Fruit fly (Drosophila melanogaster) whole organism, pupa: ENCODE data around the gene loaf.

ENCODE experiments used
- CG10348 ChIP-seq: fragments of 200-800 bp; sonication (Bioruptor generic); IDR thresholded peaks from 2 replicates; pipeline ENCODE4 v1.3.6; 2022; ENCODE audit warnings: missing biosample characterization, missing genetic modification characterization
- CG12605 ChIP-seq: fragments of 200-800 bp; sonication (Bioruptor generic); IDR thresholded peaks from 2 replicates; pipeline ENCODE4 v1.3.6; 2022; ENCODE audit warnings: missing biosample characterization, missing genetic modification characterization
- CG13204 ChIP-seq: fragments of 200-800 bp; sonication (Bioruptor generic); optimal IDR thresholded peaks from 2 replicates; lab custom pipeline; 2018; ENCODE audit warnings: missing biosample characterization, mild to moderate bottlenecking, missing genetic modification characterization, moderate library complexity
- CG14655 ChIP-seq: fragments of 200-800 bp; sonication (Bioruptor generic); optimal IDR thresholded peaks from 3 replicates; lab custom pipeline; 2017; ENCODE audit warnings: mild to moderate bottlenecking, missing biosample characterization, missing genetic modification reagents, missing genetic modification characterization
- CG15710 ChIP-seq: fragments of 200-800 bp; sonication (Bioruptor generic); optimal IDR thresholded peaks from 2 replicates; lab custom pipeline; 2018; ENCODE audit warnings: missing biosample characterization, mild to moderate bottlenecking, missing genetic modification characterization, moderate library complexity
- CG17806 ChIP-seq: fragments of 200-800 bp; sonication (Bioruptor generic); optimal IDR thresholded peaks from 2 replicates; lab custom pipeline; 2018; ENCODE audit warnings: missing biosample characterization, mild to moderate bottlenecking, missing genetic modification characterization, moderate library complexity
- CG32121 ChIP-seq: fragments of 200-800 bp; sonication (Bioruptor generic); IDR thresholded peaks from 2 replicates; pipeline ENCODE4 v1.3.6; 2022; ENCODE audit warnings: missing biosample characterization, missing genetic modification characterization
- CG34367 ChIP-seq: fragments of 200-800 bp; sonication (Bioruptor generic); optimal IDR thresholded peaks from 2 replicates; lab custom pipeline; 2018; ENCODE audit warnings: missing biosample characterization, mild to moderate bottlenecking, missing genetic modification characterization
- CG4496 ChIP-seq: fragments of 200-800 bp; sonication (Bioruptor generic); IDR thresholded peaks from 3 replicates; pipeline ENCODE4 v1.3.6; 2022; ENCODE audit warnings: missing biosample characterization, missing genetic modification characterization
- CG8159 ChIP-seq: fragments of 200-800 bp; sonication (Bioruptor generic); optimal IDR thresholded peaks from 3 replicates; lab custom pipeline; 2018; ENCODE audit warnings: missing biosample characterization, mild to moderate bottlenecking, missing genetic modification characterization, moderate library complexity
- CG8301 ChIP-seq: fragments of 200-800 bp; sonication (Bioruptor generic); optimal IDR thresholded peaks from 2 replicates; lab custom pipeline; 2018; ENCODE audit warnings: missing biosample characterization, mild to moderate bottlenecking, missing genetic modification characterization
- CG9948 ChIP-seq: fragments of 200-800 bp; sonication (Bioruptor generic); optimal IDR thresholded peaks from 2 replicates; lab custom pipeline; 2018; ENCODE audit warnings: missing biosample characterization, mild to moderate bottlenecking, missing genetic modification characterization, moderate library complexity
- D1 ChIP-seq: fragments of 200-800 bp; sonication (Bioruptor generic); optimal IDR thresholded peaks from 2 replicates; lab custom pipeline; 2018; ENCODE audit warnings: missing biosample characterization, mild to moderate bottlenecking, missing genetic modification characterization, moderate library complexity
- EcR ChIP-seq: fragments of 200-800 bp; sonication (Bioruptor generic); optimal IDR thresholded peaks from 3 replicates; lab custom pipeline; 2019; ENCODE audit warnings: missing biosample characterization, missing genetic modification characterization, mild to moderate bottlenecking, moderate library complexity, missing genetic modification reagents
- Ets98B ChIP-seq: fragments of 200-800 bp; sonication (Bioruptor generic); IDR thresholded peaks from 2 replicates; pipeline ENCODE4 v1.3.6; 2022; ENCODE audit warnings: missing biosample characterization, missing genetic modification characterization
- Pif1A ChIP-seq: fragments of 200-800 bp; sonication (Bioruptor generic); optimal IDR thresholded peaks from 3 replicates; lab custom pipeline; 2016; ENCODE audit warnings: missing biosample characterization, missing genetic modification characterization
- Pif1B ChIP-seq: fragments of 200-800 bp; sonication (Bioruptor generic); optimal IDR thresholded peaks from 3 replicates; lab custom pipeline; 2016; ENCODE audit warnings: missing biosample characterization, missing genetic modification characterization
- Snoo ChIP-seq: fragments of 200-800 bp; sonication (Bioruptor generic); optimal IDR thresholded peaks from 3 replicates; lab custom pipeline; 2017; ENCODE audit warnings: missing biosample characterization, mild to moderate bottlenecking, missing genetic modification characterization, inconsistent platforms
- fd96Ca ChIP-seq: fragments of 200-800 bp; sonication (Bioruptor generic); IDR thresholded peaks from 3 replicates; pipeline ENCODE4 v1.3.6; 2022; ENCODE audit warnings: missing biosample characterization, missing genetic modification characterization
- gl ChIP-seq: fragments of 200-800 bp; sonication (Bioruptor generic); optimal IDR thresholded peaks from 2 replicates; lab custom pipeline; 2018; ENCODE audit warnings: missing biosample characterization, mild to moderate bottlenecking, missing genetic modification characterization
- rn ChIP-seq: fragments of 200-800 bp; sonication (Bioruptor generic); IDR thresholded peaks from 2 replicates; pipeline ENCODE4 v1.3.6; 2022; ENCODE audit warnings: missing biosample characterization, missing genetic modification characterization

The loaf gene

DNA sequence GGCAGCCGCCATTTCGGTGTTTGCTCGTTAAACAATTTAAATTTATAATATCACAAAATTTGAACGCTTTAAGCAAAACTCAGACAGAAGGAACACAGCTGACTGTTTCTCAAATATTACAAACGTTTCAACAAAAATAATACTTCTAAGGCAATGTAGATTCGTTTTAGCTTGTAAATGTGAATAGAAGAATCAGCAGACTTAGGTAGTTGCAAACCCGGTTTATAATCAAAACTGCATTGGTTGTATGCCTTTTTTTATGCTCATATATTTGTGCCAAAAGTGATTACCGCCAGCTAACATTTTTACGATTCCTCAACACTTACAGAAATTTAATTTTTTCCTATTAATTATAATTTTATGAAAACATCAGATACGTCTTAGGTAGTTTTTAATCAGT, 8.4 kb upstream of the loaf start, which contains the start of gene Tim13:
Tim13 (minus strand) TSS at position 101 of the 400 bp plus-strand sequence.
- TF ChIP-seq CG14655 (GFP tag; lab: Kevin White, UChicago) (no peak), CG8159 (tag; lab: Kevin White, UChicago) (no peak), D1 (tag; lab: Kevin White, UChicago) (no peak), CG15710 (tag; lab: Kevin White, UChicago) (no peak), CG34367 (tag; lab: Kevin White, UChicago) (no peak), Snoo (tag; lab: Kevin White, UChicago) (no peak), CG10348 (GFP tag; lab: Robert Waterston, UW) (no peak), CG4496 (GFP tag; lab: Robert Waterston, UW) (no peak), CG32121 (GFP tag; lab: Robert Waterston, UW) (no peak), gl (tag; lab: Kevin White, UChicago) (no peak)
- TF ChIP-seq, all 21 proteins: peak for 0

DNA sequence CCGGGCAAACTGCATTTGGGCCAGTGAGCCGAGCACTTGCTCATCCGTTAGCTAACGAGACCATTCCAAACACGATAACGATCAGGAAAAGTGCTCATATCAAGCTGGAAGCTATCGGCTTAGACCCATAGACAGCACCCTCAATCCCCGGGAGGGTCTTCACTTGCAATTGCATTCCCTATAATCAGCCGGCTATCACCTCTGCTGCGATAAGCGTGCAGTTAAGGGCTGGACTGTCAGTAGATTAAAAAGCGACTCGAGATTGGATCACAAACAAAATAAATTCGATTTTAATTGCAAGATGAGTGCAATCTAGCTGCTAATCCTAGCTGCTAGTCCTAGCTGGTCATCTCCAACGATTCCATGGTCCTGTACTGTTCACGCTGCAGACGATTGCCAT, 7.8 kb upstream of the loaf start:
- TF ChIP-seq CG14655 (GFP tag; lab: Kevin White, UChicago): no peak
- TF ChIP-seq D1 (tag; lab: Kevin White, UChicago): no peak
- no peak for TF ChIP-seq Pif1A (GFP tag; lab: Kevin White, UChicago)
- no peak for TF ChIP-seq CG10348 (GFP tag; lab: Robert Waterston, UW)
- no peak for TF ChIP-seq CG17806
- no peak for TF ChIP-seq CG4496 (GFP tag; lab: Robert Waterston, UW)

DNA sequence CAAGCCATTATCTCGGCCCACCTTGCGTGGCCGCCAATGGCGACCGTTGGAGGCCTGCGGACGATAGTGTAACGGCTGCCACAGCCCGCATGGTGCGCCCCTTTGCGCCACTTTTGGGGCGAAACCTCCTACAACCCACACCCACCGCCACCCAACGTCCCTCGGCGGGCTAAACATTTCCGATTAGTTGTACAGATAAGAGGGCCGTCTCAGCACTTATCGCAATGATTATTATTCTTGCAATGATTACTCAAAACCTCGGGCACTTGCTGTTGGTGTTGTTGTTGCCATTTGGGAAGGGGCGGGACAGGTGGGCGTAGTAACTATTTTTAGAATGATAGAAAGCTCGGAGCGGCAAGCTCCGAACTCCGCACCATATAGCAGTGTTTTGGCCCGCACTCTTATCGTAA, 6.6 kb upstream of the loaf start:
- TF ChIP-seq Ets98B (GFP tag; lab: Robert Waterston, UW) (no peak), CG8301 (no peak), Pif1A (GFP tag; lab: Kevin White, UChicago) (no peak), CG13204 (no peak), CG9948 (no peak), EcR (GFP tag; lab: Kevin White, UChicago) (no peak), Pif1B (no peak), rn (GFP tag; lab: Robert Waterston, UW) (no peak), CG12605 (GFP tag; lab: Robert Waterston, UW) (no peak), gl (tag; lab: Kevin White, UChicago) (no peak), D1 (tag; lab: Kevin White, UChicago) (no peak), CG4496 (GFP tag; lab: Robert Waterston, UW) (no peak), CG8159 (tag; lab: Kevin White, UChicago) (no peak), CG10348 (GFP tag; lab: Robert Waterston, UW) (no peak), CG17806 (no peak), CG15710 (tag; lab: Kevin White, UChicago) (no peak), CG34367 (tag; lab: Kevin White, UChicago) (no peak), CG32121 (GFP tag; lab: Robert Waterston, UW) (no peak), fd96Ca (GFP tag; lab: Robert Waterston, UW) (no peak)

DNA sequence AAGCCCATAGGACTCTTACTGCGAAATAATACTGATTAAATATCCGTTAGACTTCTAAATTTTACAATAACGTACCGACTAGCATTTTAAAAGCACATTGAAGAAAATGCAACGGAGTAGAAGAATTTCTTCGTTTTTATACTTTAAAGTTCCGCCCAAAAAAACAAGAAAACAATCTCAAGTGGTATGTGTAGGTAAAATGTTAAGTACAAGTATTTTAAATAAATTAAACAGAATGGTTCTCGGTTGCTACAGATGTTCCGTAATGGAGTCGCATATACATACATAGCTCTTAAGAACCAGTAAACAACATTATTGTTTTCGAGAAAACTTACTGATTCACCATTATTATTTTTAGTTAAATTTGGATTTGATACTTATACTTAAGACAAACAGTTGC, 6.1 kb upstream of the loaf start, which contains the start of gene Muc68D:
Muc68D (minus strand) TSS at position 101 of the 400 bp plus-strand sequence.
- TF ChIP-seq rn (GFP tag; lab: Robert Waterston, UW): no peak
- TF ChIP-seq CG9948: no peak
- TF ChIP-seq Pif1A (GFP tag; lab: Kevin White, UChicago): no peak
- no peak for TF ChIP-seq CG17806
- no peak for TF ChIP-seq CG14655 (GFP tag; lab: Kevin White, UChicago)
- TF ChIP-seq CG32121 (GFP tag; lab: Robert Waterston, UW): no peak
- TF ChIP-seq, all 21 proteins: peak for 0

DNA sequence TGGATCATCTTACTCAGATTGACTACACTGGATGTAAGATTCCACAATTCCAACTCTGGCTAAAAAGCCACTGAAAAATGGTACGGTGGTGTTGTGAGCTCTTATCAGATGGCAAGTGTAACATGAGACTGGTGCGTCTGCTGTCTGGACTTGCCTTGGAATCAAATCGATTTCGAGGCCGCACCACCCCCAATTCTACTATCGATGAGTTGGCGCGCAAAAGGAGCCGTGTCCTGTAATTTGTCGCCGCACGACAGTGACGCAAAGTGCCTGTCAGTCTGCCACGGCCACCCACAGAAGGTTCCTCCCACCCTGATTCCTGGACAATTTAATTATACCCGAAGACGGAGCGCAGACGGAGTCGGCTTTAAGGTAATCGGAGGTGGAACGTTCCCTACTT, 581 bp upstream of the loaf start:
- TF ChIP-seq rn (GFP tag; lab: Robert Waterston, UW): no peak
- no peak for TF ChIP-seq CG10348 (GFP tag; lab: Robert Waterston, UW)
- no peak for TF ChIP-seq gl (tag; lab: Kevin White, UChicago)
- TF ChIP-seq CG12605 (GFP tag; lab: Robert Waterston, UW): no peak
- TF ChIP-seq Ets98B (GFP tag; lab: Robert Waterston, UW): no peak
- no peak for TF ChIP-seq EcR (GFP tag; lab: Kevin White, UChicago)

DNA sequence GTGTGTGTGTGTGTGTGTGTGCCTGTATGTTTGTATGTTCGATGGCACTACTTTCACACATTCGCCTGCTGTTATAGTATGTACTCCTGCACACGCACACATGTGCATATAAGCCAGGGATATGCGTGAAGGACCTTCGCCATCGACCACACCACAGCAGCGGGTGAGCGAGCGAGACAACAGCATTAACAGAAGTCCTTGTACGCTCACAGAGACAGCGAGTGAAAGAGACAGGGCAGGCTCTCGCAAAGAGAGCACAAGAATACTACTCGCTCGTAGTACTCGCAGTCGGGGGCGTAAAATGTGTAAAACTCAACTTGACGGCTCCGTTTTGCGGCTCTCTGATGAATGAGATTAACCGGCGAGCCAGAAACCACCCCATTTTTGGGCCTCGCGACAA, 1.1 kb downstream of the loaf start:
- no peak for TF ChIP-seq CG4496 (GFP tag; lab: Robert Waterston, UW)
- no peak for TF ChIP-seq EcR (GFP tag; lab: Kevin White, UChicago)
- no peak for TF ChIP-seq Ets98B (GFP tag; lab: Robert Waterston, UW)
- TF ChIP-seq CG10348 (GFP tag; lab: Robert Waterston, UW): no peak
- no peak for TF ChIP-seq CG13204
- no peak for TF ChIP-seq CG32121 (GFP tag; lab: Robert Waterston, UW)
- TF ChIP-seq CG15710 (tag; lab: Kevin White, UChicago): no peak
- no peak for TF ChIP-seq CG8301

DNA sequence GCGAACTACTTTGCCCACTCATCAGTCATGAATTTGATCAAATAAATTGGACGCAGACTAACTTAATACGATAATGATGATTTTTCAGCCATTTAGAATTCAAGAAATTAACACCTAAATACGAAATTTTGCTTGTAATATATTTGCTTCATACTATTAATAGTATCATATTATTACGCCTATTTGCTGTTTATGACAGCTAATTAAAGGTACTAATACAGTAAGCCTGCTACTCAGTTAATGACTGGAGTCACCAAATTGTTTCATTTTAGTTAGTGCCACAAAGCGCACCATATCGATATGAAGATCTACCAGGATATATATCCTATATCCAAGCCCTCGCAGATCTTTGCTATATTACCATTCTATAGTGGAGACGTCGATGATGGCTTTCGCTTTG, 15.0 kb downstream of the loaf start, which contains the start of gene Gr68a:
Gr68a (plus strand) TSS at position 301 of the 400 bp plus-strand sequence.
- TF ChIP-seq CG10348 (GFP tag; lab: Robert Waterston, UW): no peak
- TF ChIP-seq D1 (tag; lab: Kevin White, UChicago): no peak
